Worm (Caenorhabditis elegans): ENCODE results near the gene F49H12.4.

The F49H12.4 gene

DNA sequence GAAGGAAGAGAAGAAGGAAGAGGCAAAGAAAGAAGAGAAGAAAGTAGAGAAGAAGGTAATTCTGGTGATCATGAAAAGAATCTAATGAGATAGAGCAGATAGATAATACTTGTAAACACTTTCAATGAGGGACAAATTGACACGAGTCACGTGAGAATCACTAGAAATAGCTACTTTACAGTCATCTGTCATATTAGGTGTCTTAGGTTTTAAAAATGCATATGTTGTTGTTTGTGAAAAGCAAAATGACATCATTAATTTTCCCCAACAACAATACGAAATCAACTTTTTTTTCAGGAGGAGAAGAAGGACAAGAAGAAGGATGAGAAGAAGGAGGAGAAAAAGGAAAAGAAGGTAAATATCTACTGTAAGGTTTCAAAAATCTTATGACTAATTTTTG, 4.5 kb upstream of the F49H12.4 start:
- TF ChIP-seq R02D3.7 (tag; optimal IDR thresholded peaks at IDR 0.05) (no peak), tbx-2 (tag; optimal IDR thresholded peaks at IDR 0.05) (no peak), lin-15B (tag; optimal IDR thresholded peaks at IDR 0.05) (no peak), ama-1 (optimal IDR thresholded peaks at IDR 0.05) (no peak), lin-39 (tag; optimal IDR thresholded peaks at IDR 0.05) (no peak), elt-1 (tag; optimal IDR thresholded peaks at IDR 0.05) (peak; percentile 20), fos-1 (tag; optimal IDR thresholded peaks at IDR 0.05) (no peak)

DNA sequence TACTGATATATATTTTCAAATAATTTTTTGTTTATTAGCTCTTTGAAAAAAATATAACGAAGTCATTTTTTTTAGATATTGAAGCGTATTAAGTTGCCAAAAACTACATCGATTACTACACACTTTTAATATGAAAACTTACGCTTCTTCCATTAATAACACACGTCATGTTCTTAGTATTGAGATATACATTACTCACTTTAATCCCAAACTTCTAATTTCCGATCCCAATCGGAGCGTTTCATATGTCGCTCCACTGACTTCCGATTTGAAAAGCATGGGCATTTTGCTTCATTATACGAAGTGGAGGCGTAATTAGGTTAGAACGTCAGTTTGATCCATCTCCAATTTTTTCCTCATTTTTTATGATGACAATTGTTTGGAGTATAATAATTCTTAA, 814 bp upstream of the F49H12.4 start:
- TF ChIP-seq ceh-28 (tag; optimal IDR thresholded peaks at IDR 0.05): no peak
- TF ChIP-seq egl-27 (tag; optimal IDR thresholded peaks at IDR 0.05): no peak
- no peak for TF ChIP-seq nhr-11 (tag; optimal IDR thresholded peaks at IDR 0.05)
- no peak for TF ChIP-seq unc-39 (tag; optimal IDR thresholded peaks at IDR 0.05)
- TF ChIP-seq zag-1 (tag; optimal IDR thresholded peaks at IDR 0.05): no peak
- TF ChIP-seq ceh-9 (tag; optimal IDR thresholded peaks at IDR 0.05): no peak
- no peak for TF ChIP-seq ZK546.5 (tag; optimal IDR thresholded peaks at IDR 0.05)
- no peak for TF ChIP-seq hmg-11 (tag; optimal IDR thresholded peaks at IDR 0.05)
- no peak for TF ChIP-seq elt-1 (tag; optimal IDR thresholded peaks at IDR 0.05)
- TF ChIP-seq nhr-67 (tag; optimal IDR thresholded peaks at IDR 0.05): no peak
- no peak for TF ChIP-seq nhr-28 (tag; optimal IDR thresholded peaks at IDR 0.05)
- TF ChIP-seq mdl-1 (tag; optimal IDR thresholded peaks at IDR 0.05): no peak
- no peak for TF ChIP-seq nhr-77 (tag; optimal IDR thresholded peaks at IDR 0.05)
- TF ChIP-seq fos-1 (tag; optimal IDR thresholded peaks at IDR 0.05): no peak

DNA sequence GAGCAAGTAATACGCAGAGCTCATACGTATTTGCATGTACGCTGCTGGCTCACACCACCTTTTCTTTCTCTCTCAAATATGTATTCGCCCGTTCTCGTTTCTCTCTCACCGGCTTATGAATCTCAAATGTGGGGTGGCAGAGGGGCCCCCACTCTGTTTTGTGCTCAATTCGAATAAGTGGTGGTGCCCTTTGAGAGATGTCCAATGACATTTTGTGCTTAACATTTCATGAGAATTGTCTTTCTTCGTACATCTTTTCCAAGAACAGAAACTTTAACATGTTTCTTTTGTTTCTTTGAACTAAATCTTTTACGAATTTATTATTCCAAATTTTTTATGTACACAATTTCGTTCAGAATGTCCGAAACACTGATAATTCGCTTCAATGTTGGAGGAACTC, 4.4 kb downstream of the F49H12.4 start, which contains the start of gene F49H12.3:
Gene F49H12.3 (plus strand): TSS at position 357 of the 400 bp plus-strand sequence.
- TF ChIP-seq ztf-4 (tag; optimal IDR thresholded peaks at IDR 0.05): no peak
- no peak for TF ChIP-seq elt-1 (tag; optimal IDR thresholded peaks at IDR 0.05)
- no peak for TF ChIP-seq ceh-82 (tag; optimal IDR thresholded peaks at IDR 0.05)
- TF ChIP-seq pha-4 (tag; optimal IDR thresholded peaks at IDR 0.05): no peak
- no peak for TF ChIP-seq nhr-11 (tag; optimal IDR thresholded peaks at IDR 0.05)
- TF ChIP-seq egl-27 (tag; optimal IDR thresholded peaks at IDR 0.05): no peak
- TF ChIP-seq egl-5 (tag; optimal IDR thresholded peaks at IDR 0.05): no peak
- TF ChIP-seq sea-2 (GFP tag; optimal IDR thresholded peaks at IDR 0.05): no peak
- TF ChIP-seq ceh-16 (tag; optimal IDR thresholded peaks at IDR 0.05): no peak
- TF ChIP-seq aly-2 (tag; optimal IDR thresholded peaks at IDR 0.05): no peak

DNA sequence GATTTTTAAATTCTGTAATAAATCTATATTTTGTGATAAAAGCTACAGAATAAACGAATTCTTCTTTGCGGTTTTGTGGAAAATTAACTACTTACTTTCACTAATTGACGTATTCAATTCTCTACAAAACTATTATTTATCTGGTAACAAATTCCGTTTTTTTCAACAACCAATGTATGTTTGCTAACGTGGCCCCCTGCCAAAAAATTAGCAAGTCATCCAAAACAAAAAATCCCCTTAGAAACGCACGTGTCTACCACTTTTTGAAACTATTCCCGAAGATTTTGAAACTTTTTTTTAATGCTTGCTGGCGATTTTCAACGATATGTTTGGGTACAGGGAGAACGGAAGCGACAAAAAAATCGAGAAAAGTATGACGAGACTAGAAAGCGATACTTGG, 5.4 kb downstream of the F49H12.4 start, which contains the start of gene F49H12.2:
Gene F49H12.2 (plus strand): TSS at position 301 of the 400 bp plus-strand sequence.
- TF ChIP-seq zag-1 (tag; optimal IDR thresholded peaks at IDR 0.05) (no peak), snpc-4 (tag; optimal IDR thresholded peaks at IDR 0.05) (no peak), hmg-11 (tag; optimal IDR thresholded peaks at IDR 0.05) (no peak), sea-2 (GFP tag; optimal IDR thresholded peaks at IDR 0.05) (no peak), lsy-12 (tag; optimal IDR thresholded peaks at IDR 0.05) (no peak), unc-39 (tag; optimal IDR thresholded peaks at IDR 0.05) (no peak), ceh-28 (tag; optimal IDR thresholded peaks at IDR 0.05) (no peak), R02D3.7 (tag; optimal IDR thresholded peaks at IDR 0.05) (no peak), egl-27 (tag; optimal IDR thresholded peaks at IDR 0.05) (no peak), mml-1 (tag; optimal IDR thresholded peaks at IDR 0.05) (no peak), eor-1 (tag; optimal IDR thresholded peaks at IDR 0.05) (no peak), nhr-237 (tag; optimal IDR thresholded peaks at IDR 0.05) (no peak), elt-3 (tag; optimal IDR thresholded peaks at IDR 0.05) (no peak), nhr-67 (tag; optimal IDR thresholded peaks at IDR 0.05) (no peak), nhr-11 (tag; optimal IDR thresholded peaks at IDR 0.05) (no peak), tbx-2 (tag; optimal IDR thresholded peaks at IDR 0.05) (no peak), elt-2 (tag; optimal IDR thresholded peaks at IDR 0.05) (no peak), jun-1 (tag; optimal IDR thresholded peaks at IDR 0.05) (no peak)

DNA sequence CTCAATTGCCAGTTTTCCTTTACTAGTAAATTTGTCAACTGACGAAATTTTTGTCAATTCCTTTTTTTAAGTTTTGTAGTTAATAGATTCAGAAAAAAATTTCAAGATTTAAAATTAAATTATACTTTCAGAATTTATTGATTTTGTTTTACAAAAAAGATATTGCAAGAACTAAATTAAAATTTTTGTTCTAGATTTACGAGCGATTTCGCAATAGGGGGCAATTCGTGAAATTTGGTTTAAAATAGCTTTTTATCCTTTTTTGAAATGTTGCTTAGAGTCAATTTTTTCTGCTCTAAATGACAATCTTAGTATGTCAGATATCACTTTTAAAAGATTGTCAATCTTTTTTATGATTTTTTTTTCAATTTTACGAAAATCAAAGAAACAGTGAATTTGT, 5.9 kb downstream of the F49H12.4 start:
- TF ChIP-seq nhr-77 (tag; optimal IDR thresholded peaks at IDR 0.05) (no peak), pqm-1 (tag; optimal IDR thresholded peaks at IDR 0.05) (no peak)

DNA sequence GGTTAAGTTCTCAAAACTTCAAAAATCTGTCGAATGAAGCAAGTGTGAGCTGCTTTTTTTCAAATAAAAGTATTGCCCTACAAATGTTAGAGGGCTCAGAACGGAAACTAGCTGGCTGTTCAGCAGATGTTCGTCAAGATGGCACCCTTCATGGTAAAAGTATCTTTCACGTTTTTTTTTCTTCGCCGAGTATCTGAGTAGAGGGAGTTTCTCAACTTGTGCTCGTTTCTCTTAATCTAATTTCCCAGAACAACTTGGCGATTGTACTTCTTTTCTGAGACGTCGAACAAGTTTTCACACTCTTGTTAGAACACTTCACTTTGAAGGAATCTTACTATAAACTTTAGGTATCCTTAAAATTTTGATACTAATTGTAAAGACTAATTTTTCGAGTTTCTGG, 8.1 kb downstream of the F49H12.4 start:
- TF ChIP-seq ceh-16 (tag; optimal IDR thresholded peaks at IDR 0.05): no peak
- no peak for TF ChIP-seq ztf-11 (tag; optimal IDR thresholded peaks at IDR 0.05)
- TF ChIP-seq nhr-25 (tag; optimal IDR thresholded peaks at IDR 0.05): no peak
- TF ChIP-seq sea-2 (GFP tag; optimal IDR thresholded peaks at IDR 0.05): no peak
- TF ChIP-seq mml-1 (tag; optimal IDR thresholded peaks at IDR 0.05): no peak
- no peak for TF ChIP-seq fkh-10 (GFP tag; optimal IDR thresholded peaks at IDR 0.05)
- TF ChIP-seq skn-1 (tag; optimal IDR thresholded peaks at IDR 0.05): no peak
- TF ChIP-seq lin-39 (tag; optimal IDR thresholded peaks at IDR 0.05): no peak
- no peak for TF ChIP-seq elt-1 (tag; optimal IDR thresholded peaks at IDR 0.05)
- no peak for TF ChIP-seq fkh-2 (tag; optimal IDR thresholded peaks at IDR 0.05)

Data from whole organism, L3 larva.